Worm (Caenorhabditis elegans): Measurements from ENCODE around the gene F23H11.4.

- no peak for TF ChIP-seq hmg-1.2 (GFP tag; IDR thresholded peaks at IDR 0.05)
- TF ChIP-seq pha-4 (tag; optimal IDR thresholded peaks at IDR 0.05): no peak
- no peak for TF ChIP-seq nfya-1 (tag; optimal IDR thresholded peaks at IDR 0.05; ENCODE audit: borderline replicate concordance, insufficient read depth)
- no peak for TF ChIP-seq bed-1 (GFP tag; IDR thresholded peaks at IDR 0.05)
- no peak for TF ChIP-seq lin-35 (GFP tag; optimal IDR thresholded peaks at IDR 0.05)
- no peak for TF ChIP-seq rec-8 (tag; optimal IDR thresholded peaks at IDR 0.05)
These were observed 51.1 kb downstream of the F23H11.4 start, which contains the start of gene K02F3.12 for ce11 chrIII:856260-856659.
